Fruit fly (Drosophila melanogaster) whole organism, wandering third instar larva: Measurements from ENCODE around the gene aus.

Experiments used
- Abd-B ChIP-seq: fragments of >200 bp; optimal IDR thresholded peaks from 2 replicates; lab custom pipeline; 2017; ENCODE audit warnings: missing biosample characterization, missing genetic modification characterization
- CG32264 ChIP-seq: fragments of 200-800 bp; sonication (Bioruptor generic); optimal IDR thresholded peaks from 2 replicates; lab custom pipeline; 2016; ENCODE audit warnings: missing biosample characterization, missing genetic modification characterization
- Hr78 ChIP-seq: fragments of >200 bp; optimal IDR thresholded peaks from 2 replicates; lab custom pipeline; 2017; ENCODE audit warnings: missing biosample characterization, missing genetic modification characterization
- Hr83 ChIP-seq: fragments of 200-300 bp; sonication (Bioruptor generic); optimal IDR thresholded peaks from 2 replicates; lab custom pipeline; 2016; ENCODE audit warnings: missing biosample characterization, mild to moderate bottlenecking, missing genetic modification characterization, moderate library complexity; ENCODE audit not compliant: poor library complexity, severe bottlenecking
- Sp1 ChIP-seq: fragments of 200-800 bp; sonication (Bioruptor generic); optimal IDR thresholded peaks from 3 replicates; lab custom pipeline; 2019; ENCODE audit warnings: missing biosample characterization, mild to moderate bottlenecking, missing genetic modification characterization, moderate library complexity
- dsf ChIP-seq: sonication (Bioruptor generic); optimal IDR thresholded peaks from 2 replicates; lab custom pipeline; 2016; ENCODE audit warnings: missing biosample characterization, missing genetic modification characterization, borderline replicate concordance
- fru ChIP-seq: fragments of 200-800 bp; sonication (Bioruptor generic); optimal IDR thresholded peaks from 3 replicates; lab custom pipeline; 2016; ENCODE audit warnings: missing biosample characterization, mild to moderate bottlenecking, missing genetic modification characterization
- rgr ChIP-seq: fragments of 200-800 bp; sonication (Bioruptor generic); optimal IDR thresholded peaks from 3 replicates; lab custom pipeline; 2016; ENCODE audit warnings: missing biosample characterization, mild to moderate bottlenecking, missing genetic modification characterization
- sv ChIP-seq: fragments of 200-800 bp; sonication (Bioruptor generic); optimal IDR thresholded peaks from 3 replicates; lab custom pipeline; 2016; ENCODE audit warnings: missing biosample characterization, missing genetic modification characterization

- TF ChIP-seq Hr78 (no peak), Abd-B (GFP tag; lab: Kevin White, UChicago) (no peak), CG32264 (GFP tag; lab: Kevin White, UChicago) (no peak), rgr (GFP tag; lab: Kevin White, UChicago) (no peak), fru (GFP tag; lab: Kevin White, UChicago) (no peak), dsf (GFP tag; lab: Kevin White, UChicago) (no peak), Sp1 (GFP tag; lab: Kevin White, UChicago) (no peak), sv (no peak), Hr83 (GFP tag; lab: Kevin White, UChicago) (no peak)
These were observed 6.2 kb downstream of the aus start for dm6 chr3R:21343229-21343628.
